Fruit fly (Drosophila melanogaster) whole organism, wandering third instar larva: ENCODE data around the gene CG33253.

Experiments
- Abd-B ChIP-seq: fragments of >200 bp; optimal IDR thresholded peaks from 2 replicates; lab custom pipeline; 2017; ENCODE audit warnings: missing biosample characterization, missing genetic modification characterization
- CG32264 ChIP-seq: fragments of 200-800 bp; sonication (Bioruptor generic); optimal IDR thresholded peaks from 2 replicates; lab custom pipeline; 2016; ENCODE audit warnings: missing biosample characterization, missing genetic modification characterization
- CrebA ChIP-seq: fragments of 200-800 bp; sonication (Bioruptor generic); optimal IDR thresholded peaks from 2 replicates; lab custom pipeline; 2016; ENCODE audit warnings: missing biosample characterization, mild to moderate bottlenecking, missing genetic modification characterization, borderline replicate concordance
- Dfd ChIP-seq: fragments of >200 bp; optimal IDR thresholded peaks from 2 replicates; lab custom pipeline; 2017; ENCODE audit warnings: missing biosample characterization, missing genetic modification characterization
- Dif ChIP-seq: fragments of 200-275, 200-300 bp; sonication (Bioruptor generic); optimal IDR thresholded peaks from 2 replicates; lab custom pipeline; 2018; ENCODE audit warnings: missing biosample characterization, missing genetic modification characterization; ENCODE audit not compliant: partially characterized antibody
- GATAd ChIP-seq: sonication (Bioruptor generic); optimal IDR thresholded peaks from 2 replicates; lab custom pipeline; 2016; ENCODE audit warnings: missing biosample characterization, missing genetic modification characterization
- HLH106 ChIP-seq: fragments of 200-800 bp; optimal IDR thresholded peaks from 3 replicates; lab custom pipeline; 2019; ENCODE audit warnings: missing biosample characterization, mild to moderate bottlenecking, missing genetic modification characterization, moderate library complexity
- Hnf4 ChIP-seq: fragments of 200-800 bp; sonication (Bioruptor generic); optimal IDR thresholded peaks from 2 replicates; lab custom pipeline; 2016; ENCODE audit warnings: missing biosample characterization, mild to moderate bottlenecking, missing genetic modification characterization
- Hr78 ChIP-seq: fragments of >200 bp; optimal IDR thresholded peaks from 2 replicates; lab custom pipeline; 2017; ENCODE audit warnings: missing biosample characterization, missing genetic modification characterization
- Hr83 ChIP-seq: fragments of 200-300 bp; sonication (Bioruptor generic); optimal IDR thresholded peaks from 2 replicates; lab custom pipeline; 2016; ENCODE audit warnings: missing biosample characterization, mild to moderate bottlenecking, missing genetic modification characterization, moderate library complexity; ENCODE audit not compliant: poor library complexity, severe bottlenecking
- Jra ChIP-seq: sonication (Bioruptor generic); optimal IDR thresholded peaks from 2 replicates; lab custom pipeline; 2016; ENCODE audit warnings: missing biosample characterization, missing genetic modification characterization
- Mio ChIP-seq: sonication (Bioruptor generic); optimal IDR thresholded peaks from 2 replicates; lab custom pipeline; 2016; ENCODE audit warnings: missing biosample characterization, missing genetic modification characterization
- Myc ChIP-seq: fragments of >200 bp; optimal IDR thresholded peaks from 2 replicates; lab custom pipeline; 2017
- N ChIP-seq: fragments of >200 bp; optimal IDR thresholded peaks from 2 replicates; lab custom pipeline; 2018; ENCODE audit warnings: missing biosample characterization, missing external identifiers, missing genetic modification characterization
- OdsH ChIP-seq: fragments of 200-800 bp; sonication (Bioruptor generic); optimal IDR thresholded peaks from 2 replicates; lab custom pipeline; 2016; ENCODE audit warnings: missing biosample characterization, mild to moderate bottlenecking, missing genetic modification characterization
- Rel ChIP-seq, 2 experiments: fragments of 200-800 bp; sonication (Bioruptor generic) in 1 of 2; optimal IDR thresholded peaks; 2 replicates in 1 of 2; 3 replicates in 1 of 2; lab custom pipeline; 2016 to 2019; ENCODE audit warnings: mild to moderate bottlenecking in 2 of 2, missing biosample characterization in 2 of 2, missing genetic modification characterization in 2 of 2, moderate library complexity in 1 of 2
- Sp1 ChIP-seq: fragments of 200-800 bp; sonication (Bioruptor generic); optimal IDR thresholded peaks from 3 replicates; lab custom pipeline; 2019; ENCODE audit warnings: missing biosample characterization, mild to moderate bottlenecking, missing genetic modification characterization, moderate library complexity
- Vsx2 ChIP-seq: fragments of 200-300, 225-300 bp; sonication (Bioruptor generic); optimal IDR thresholded peaks from 2 replicates; lab custom pipeline; 2018; ENCODE audit warnings: missing biosample characterization, missing genetic modification characterization; ENCODE audit not compliant: partially characterized antibody
- br ChIP-seq: fragments of 200-800 bp; sonication (Bioruptor generic); optimal IDR thresholded peaks from 2 replicates; lab custom pipeline; 2016; ENCODE audit warnings: missing biosample characterization, missing genetic modification characterization
- brk ChIP-seq: fragments of 200-800 bp; sonication (Bioruptor generic); optimal IDR thresholded peaks from 2 replicates; lab custom pipeline; 2016; ENCODE audit warnings: missing biosample characterization, mild to moderate bottlenecking, missing genetic modification characterization
- dl ChIP-seq, 2 experiments: fragments of 175-275, 200-275 bp in 1 of 2; fragments of 200-275 bp in 1 of 2; sonication (Bioruptor generic); optimal IDR thresholded peaks; lab custom pipeline; 2018; ENCODE audit warnings: mild to moderate bottlenecking in 2 of 2, missing biosample characterization in 2 of 2, missing genetic modification characterization in 2 of 2, moderate library complexity in 2 of 2; ENCODE audit not compliant: partially characterized antibody in 2 of 2, insufficient read depth in 1 of 2
- dmrt93B ChIP-seq: fragments of 200-800 bp; sonication (Bioruptor generic); optimal IDR thresholded peaks from 2 replicates; lab custom pipeline; 2018; ENCODE audit warnings: missing biosample characterization, mild to moderate bottlenecking, missing genetic modification characterization
- dsf ChIP-seq: sonication (Bioruptor generic); optimal IDR thresholded peaks from 2 replicates; lab custom pipeline; 2016; ENCODE audit warnings: missing biosample characterization, missing genetic modification characterization, borderline replicate concordance
- ey ChIP-seq: fragments of 200-800 bp; sonication (Bioruptor generic); optimal IDR thresholded peaks from 2 replicates; lab custom pipeline; 2016; ENCODE audit warnings: missing biosample characterization, missing genetic modification characterization
- foxo ChIP-seq, 2 experiments: fragments of 200-800 bp; sonication (Bioruptor generic); optimal IDR thresholded peaks; 2 replicates in 1 of 2; 3 replicates in 1 of 2; lab custom pipeline; 2016 to 2017; ENCODE audit warnings: missing biosample characterization in 2 of 2, missing genetic modification characterization in 2 of 2
- fru ChIP-seq: fragments of 200-800 bp; sonication (Bioruptor generic); optimal IDR thresholded peaks from 3 replicates; lab custom pipeline; 2016; ENCODE audit warnings: missing biosample characterization, mild to moderate bottlenecking, missing genetic modification characterization
- h ChIP-seq: fragments of 200-800 bp; sonication (Bioruptor generic); optimal IDR thresholded peaks from 3 replicates; lab custom pipeline; 2016; ENCODE audit warnings: missing biosample characterization, mild to moderate bottlenecking, missing genetic modification characterization
- jim ChIP-seq: fragments of 175-275, 200-325 bp; sonication (Bioruptor generic); optimal IDR thresholded peaks from 2 replicates; lab custom pipeline; 2016; ENCODE audit warnings: missing biosample characterization, mild to moderate bottlenecking, missing genetic modification characterization
- lola ChIP-seq: fragments of >200 bp; optimal IDR thresholded peaks from 2 replicates; lab custom pipeline; 2017; ENCODE audit warnings: missing biosample characterization, missing genetic modification characterization
- pan ChIP-seq: fragments of >200 bp; optimal IDR thresholded peaks from 2 replicates; lab custom pipeline; 2017
- psq ChIP-seq: fragments of 200-800 bp; sonication (Bioruptor generic); optimal IDR thresholded peaks from 3 replicates; lab custom pipeline; 2017; ENCODE audit warnings: missing biosample characterization, mild to moderate bottlenecking, missing genetic modification characterization, moderate library complexity
- rgr ChIP-seq: fragments of 200-800 bp; sonication (Bioruptor generic); optimal IDR thresholded peaks from 3 replicates; lab custom pipeline; 2016; ENCODE audit warnings: missing biosample characterization, mild to moderate bottlenecking, missing genetic modification characterization
- sage ChIP-seq: fragments of 200-800 bp; sonication (Bioruptor generic); optimal IDR thresholded peaks from 2 replicates; lab custom pipeline; 2016; ENCODE audit warnings: missing biosample characterization, mild to moderate bottlenecking, missing genetic modification characterization
- sv ChIP-seq: fragments of 200-800 bp; sonication (Bioruptor generic); optimal IDR thresholded peaks from 3 replicates; lab custom pipeline; 2016; ENCODE audit warnings: missing biosample characterization, missing genetic modification characterization
- tai ChIP-seq: sonication (Bioruptor generic); optimal IDR thresholded peaks from 2 replicates; lab custom pipeline; 2016; ENCODE audit warnings: missing biosample characterization, missing genetic modification characterization
- usp ChIP-seq: fragments of >200 bp; optimal IDR thresholded peaks from 2 replicates; lab custom pipeline; 2017; ENCODE audit warnings: missing biosample characterization, missing genetic modification characterization
- woc ChIP-seq: sonication (Bioruptor generic); optimal IDR thresholded peaks from 2 replicates; lab custom pipeline; 2016; ENCODE audit warnings: missing biosample characterization, mild to moderate bottlenecking, missing genetic modification characterization

Gene CG33253

DNA sequence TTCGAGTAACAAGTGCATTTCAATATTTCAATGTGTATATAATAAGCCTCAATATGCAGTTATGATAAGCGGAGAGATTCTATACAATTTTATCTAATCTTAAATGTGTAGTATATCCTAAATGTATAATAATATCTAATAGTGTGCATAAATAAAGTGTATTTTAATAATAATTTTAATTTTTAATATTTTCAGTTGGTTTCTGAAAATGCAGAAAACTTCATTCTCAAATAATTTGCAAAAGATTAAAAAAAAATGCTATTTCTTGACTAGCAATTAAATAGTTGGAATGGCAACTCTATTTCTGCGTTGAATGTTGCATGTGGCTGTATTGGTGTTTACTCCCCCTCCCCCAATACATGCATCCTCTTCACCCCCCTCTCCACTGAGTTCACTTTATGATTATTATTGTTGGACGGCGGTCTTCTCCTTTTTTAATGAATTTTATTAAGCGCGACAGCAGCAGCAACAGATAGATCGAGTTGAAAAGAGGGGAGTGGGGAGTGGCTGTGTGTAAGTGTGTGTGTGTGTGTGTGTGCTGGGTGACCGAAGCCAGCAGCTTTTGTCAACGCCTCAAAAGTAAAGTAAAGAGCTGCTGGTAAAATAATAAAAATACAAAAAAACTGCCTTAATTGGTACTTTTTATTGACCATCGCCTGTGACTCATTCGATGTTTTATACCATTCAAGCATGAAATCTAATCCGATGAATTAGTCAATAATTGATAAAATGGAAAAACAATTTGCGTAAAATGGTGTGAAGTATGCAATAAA, 22.4 kb upstream of the CG33253 start:
- TF ChIP-seq dmrt93B (no peak), Sp1 (GFP tag; lab: Kevin White, UChicago) (peak; percentile 57), CrebA (no peak), brk (GFP tag; lab: Kevin White, UChicago) (no peak), psq (peak; percentile 23), Myc (lab: Kevin White, UChicago) (peak; percentile 41), OdsH (no peak), HLH106 (tag; lab: Kevin White, UChicago) (peak; percentile 25)
- TF ChIP-seq, all 38 proteins: peak for 4

DNA sequence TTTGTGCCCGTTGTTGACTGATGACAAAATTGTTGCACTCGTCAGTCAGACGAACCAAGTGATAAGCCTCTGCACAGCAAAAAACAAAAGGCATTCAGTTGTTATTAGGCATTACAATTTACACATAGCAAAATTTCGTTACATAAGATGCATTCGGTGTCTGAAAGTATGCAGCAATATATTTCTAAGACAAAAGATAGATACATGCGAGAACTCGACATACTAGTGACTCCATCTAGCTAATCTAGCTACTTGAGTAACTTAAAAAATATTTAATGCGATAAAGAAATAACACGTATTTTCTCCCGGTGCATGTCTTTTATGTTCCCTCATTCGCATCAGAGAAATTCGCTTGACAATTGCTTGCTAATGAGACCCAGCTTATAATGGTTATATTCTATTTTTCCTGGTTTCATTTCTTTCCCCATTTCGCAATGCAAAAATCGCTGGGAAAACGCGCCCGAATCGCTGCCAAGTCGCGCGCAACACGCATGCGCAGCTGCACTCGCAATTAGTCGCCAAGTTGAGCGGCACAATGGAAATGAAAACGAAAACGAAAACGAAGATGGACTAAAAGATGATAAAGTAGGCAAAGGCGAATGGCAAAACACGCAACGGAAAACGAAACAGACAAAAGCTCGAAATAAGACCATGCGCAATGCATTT, 20.8 kb upstream of the CG33253 start:
- TF ChIP-seq psq = peak; percentile 51
- peak; percentile 17 for TF ChIP-seq OdsH
- no peak for TF ChIP-seq Abd-B (GFP tag; lab: Kevin White, UChicago)
- TF ChIP-seq ey (GFP tag; lab: Kevin White, UChicago) = peak; percentile 57
- TF ChIP-seq jim (GFP tag; lab: Kevin White, UChicago) = no peak
- TF ChIP-seq Hnf4 = peak; percentile 29
- TF ChIP-seq N (GFP tag; lab: Kevin White, UChicago) = no peak
- TF ChIP-seq GATAd = no peak
- TF ChIP-seq Rel (GFP tag; optimal IDR thresholded peaks at IDR 0.05; lab: Kevin White, UChicago) = no peak
- TF ChIP-seq Rel (tag; optimal IDR thresholded peaks at IDR 0.05; lab: Kevin White, UChicago) = no peak
- TF ChIP-seq usp (GFP tag; lab: Kevin White, UChicago) = no peak
- TF ChIP-seq sv (GFP tag; lab: Kevin White, UChicago) = no peak
- TF ChIP-seq rgr (GFP tag; lab: Kevin White, UChicago) = peak; percentile 63
- peak; percentile 55 for TF ChIP-seq fru
- TF ChIP-seq tai (GFP tag; lab: Kevin White, UChicago) = no peak
- TF ChIP-seq br = peak; percentile 58
- peak in 1 of 2 experiments; percentile 29 for TF ChIP-seq foxo (GFP tag; optimal IDR thresholded peaks at IDR 0.05; lab: Kevin White, UChicago)
- TF ChIP-seq CG32264 (GFP tag; lab: Kevin White, UChicago) = peak; percentile 35
- no peak for TF ChIP-seq CrebA
- TF ChIP-seq Hr83 = no peak
- TF ChIP-seq dl (GFP tag; optimal IDR thresholded peaks at IDR 0.05; lab: Kevin White, UChicago; ENCODE audit: insufficient read depth in 1 of 2, partially characterized antibody in 2 of 2) = no peak
- TF ChIP-seq HLH106 (tag; lab: Kevin White, UChicago) = peak; percentile 40
- TF ChIP-seq woc (GFP tag; lab: Kevin White, UChicago) = peak; percentile 37
- TF ChIP-seq Sp1 (GFP tag; lab: Kevin White, UChicago) = peak; percentile 54
- peak; percentile 30 for TF ChIP-seq h (GFP tag; lab: Kevin White, UChicago)
- TF ChIP-seq, all 38 proteins: peak for 13

- TF ChIP-seq ey (GFP tag; lab: Kevin White, UChicago) = no peak
- TF ChIP-seq Myc (lab: Kevin White, UChicago) = no peak
- no peak for TF ChIP-seq woc (GFP tag; lab: Kevin White, UChicago)
- no peak for TF ChIP-seq rgr (GFP tag; lab: Kevin White, UChicago)
- TF ChIP-seq Jra = no peak
- no peak for TF ChIP-seq Dfd (GFP tag; lab: Kevin White, UChicago)
- TF ChIP-seq dmrt93B = no peak
- no peak for TF ChIP-seq CG32264 (GFP tag; lab: Kevin White, UChicago)
- no peak for TF ChIP-seq dl (GFP tag; optimal IDR thresholded peaks at IDR 0.05; lab: Kevin White, UChicago; ENCODE audit: insufficient read depth in 1 of 2, partially characterized antibody in 2 of 2)
- no peak for TF ChIP-seq foxo (GFP tag; optimal IDR thresholded peaks at IDR 0.05; lab: Kevin White, UChicago)
- no peak for TF ChIP-seq HLH106 (tag; lab: Kevin White, UChicago)
- TF ChIP-seq Rel (GFP tag; optimal IDR thresholded peaks at IDR 0.05; lab: Kevin White, UChicago) = no peak
- no peak for TF ChIP-seq Rel (tag; optimal IDR thresholded peaks at IDR 0.05; lab: Kevin White, UChicago)
Observed at dm6 chrX:19163446-19163845, 19.8 kb upstream of the CG33253 start.

- TF ChIP-seq Mio (GFP tag; lab: Kevin White, UChicago) (no peak), HLH106 (tag; lab: Kevin White, UChicago) (no peak), dmrt93B (no peak), rgr (GFP tag; lab: Kevin White, UChicago) (peak; percentile 67), br (peak; percentile 26), OdsH (peak; percentile 71), h (GFP tag; lab: Kevin White, UChicago) (peak; percentile 73), tai (GFP tag; lab: Kevin White, UChicago) (no peak), dsf (no peak), Hr78 (GFP tag; lab: Kevin White, UChicago) (no peak), Vsx2 (GFP tag; lab: Kevin White, UChicago) (no peak), sage (GFP tag; lab: Kevin White, UChicago) (no peak), foxo (GFP tag; optimal IDR thresholded peaks at IDR 0.05; lab: Kevin White, UChicago) (peak in 1 of 2 experiments; percentile 83), brk (GFP tag; lab: Kevin White, UChicago) (no peak), Dif (GFP tag; lab: Kevin White, UChicago) (no peak), Hnf4 (peak; percentile 36), Sp1 (GFP tag; lab: Kevin White, UChicago) (peak; percentile 55), Jra (no peak), woc (GFP tag; lab: Kevin White, UChicago) (peak; percentile 29), lola (GFP tag; lab: Kevin White, UChicago) (no peak), pan (lab: Kevin White, UChicago) (no peak), CG32264 (GFP tag; lab: Kevin White, UChicago) (peak; percentile 8), GATAd (no peak), CrebA (no peak), N (GFP tag; lab: Kevin White, UChicago) (no peak), psq (peak; percentile 76), jim (GFP tag; lab: Kevin White, UChicago) (no peak)
Observed at dm6 chrX:19164726-19165125, 18.5 kb upstream of the CG33253 start.
